Fruit fly (Drosophila melanogaster) whole organism, prepupa: ENCODE data around the gene CG14174.
A peak's percentile ranks its signal among the peaks of the same experiment; 100 is the strongest.

Experiments used
- Blimp-1 ChIP-seq: fragments of 200-800 bp; sonication (Bioruptor generic); optimal IDR thresholded peaks from 3 replicates; lab custom pipeline; 2017; ENCODE audit warnings: missing biosample characterization, missing genetic modification characterization, mild to moderate bottlenecking, moderate library complexity, missing genetic modification reagents
- CG11294 ChIP-seq: fragments of 200-800 bp; sonication (Bioruptor generic); IDR thresholded peaks from 2 replicates; pipeline ENCODE4 v1.3.6; 2022; ENCODE audit warnings: missing biosample characterization, missing genetic modification characterization
- CG15336 ChIP-seq: fragments of 200-800 bp; sonication (Bioruptor generic); IDR thresholded peaks from 2 replicates; pipeline ENCODE4 v1.3.6; 2022; ENCODE audit warnings: missing biosample characterization, missing genetic modification characterization
- CG1621 ChIP-seq: fragments of 200-800 bp; sonication (Bioruptor generic); optimal IDR thresholded peaks from 3 replicates; lab custom pipeline; 2018; ENCODE audit warnings: missing biosample characterization, mild to moderate bottlenecking, missing genetic modification characterization
- CG16779 ChIP-seq: fragments of 200-800 bp; sonication (Bioruptor generic); optimal IDR thresholded peaks from 3 replicates; lab custom pipeline; 2017; ENCODE audit warnings: missing biosample characterization, mild to moderate bottlenecking, missing genetic modification characterization
- CG3032 ChIP-seq: fragments of 200-800 bp; optimal IDR thresholded peaks from 2 replicates; lab custom pipeline; 2019; ENCODE audit warnings: missing biosample characterization, mild to moderate bottlenecking, missing genetic modification characterization, moderate library complexity
- CG31627 ChIP-seq: fragments of 200-800 bp; sonication (Bioruptor generic); optimal IDR thresholded peaks from 3 replicates; lab custom pipeline; 2016; ENCODE audit warnings: missing biosample characterization, missing genetic modification characterization
- CG32006 ChIP-seq: fragments of 200-800 bp; sonication (Bioruptor generic); optimal IDR thresholded peaks from 3 replicates; lab custom pipeline; 2017; ENCODE audit warnings: missing biosample characterization, mild to moderate bottlenecking, missing genetic modification characterization
- CG34406 ChIP-seq: fragments of 200-800 bp; sonication (Bioruptor generic); optimal IDR thresholded peaks from 3 replicates; lab custom pipeline; 2016; ENCODE audit warnings: missing biosample characterization, missing genetic modification characterization
- CG3919 ChIP-seq: fragments of 200-800 bp; sonication (Bioruptor generic); optimal IDR thresholded peaks from 3 replicates; lab custom pipeline; 2016; ENCODE audit warnings: missing biosample characterization, missing genetic modification characterization
- CG4318 ChIP-seq: fragments of 200-800 bp; sonication (Bioruptor generic); optimal IDR thresholded peaks from 3 replicates; lab custom pipeline; 2017; ENCODE audit warnings: missing biosample characterization, mild to moderate bottlenecking, missing genetic modification characterization
- CG6163 ChIP-seq: fragments of 200-800 bp; sonication (Bioruptor generic); IDR thresholded peaks from 3 replicates; pipeline ENCODE4 v1.3.6; 2022; ENCODE audit warnings: missing biosample characterization, missing genetic modification characterization
- CG6276 ChIP-seq: fragments of 200-800 bp; sonication (Bioruptor generic); optimal IDR thresholded peaks from 2 replicates; lab custom pipeline; 2017; ENCODE audit warnings: missing biosample characterization, mild to moderate bottlenecking, missing genetic modification characterization
- CG6792 ChIP-seq: fragments of 200-800 bp; sonication (Bioruptor generic); optimal IDR thresholded peaks from 3 replicates; lab custom pipeline; 2016; ENCODE audit warnings: missing biosample characterization, missing genetic modification characterization
- CG6808 ChIP-seq: fragments of 200-800 bp; sonication (Bioruptor generic); optimal IDR thresholded peaks from 3 replicates; lab custom pipeline; 2017; ENCODE audit warnings: missing biosample characterization, missing genetic modification characterization, mild to moderate bottlenecking, moderate library complexity, missing genetic modification reagents
- CG6854 ChIP-seq: fragments of 200-800 bp; sonication (Bioruptor generic); optimal IDR thresholded peaks from 2 replicates; lab custom pipeline; 2017; ENCODE audit warnings: missing biosample characterization, mild to moderate bottlenecking, missing genetic modification characterization
- CG7368 ChIP-seq: fragments of 200-800 bp; sonication (Bioruptor generic); optimal IDR thresholded peaks from 3 replicates; lab custom pipeline; 2016; ENCODE audit warnings: missing biosample characterization, missing genetic modification characterization
- CG8119 ChIP-seq: fragments of 200-800 bp; sonication (Bioruptor generic); IDR thresholded peaks from 3 replicates; pipeline ENCODE4 v1.3.6; 2022; ENCODE audit warnings: missing biosample characterization, missing genetic modification characterization
- CG8319 ChIP-seq: fragments of 200-800 bp; sonication (Bioruptor generic); optimal IDR thresholded peaks from 3 replicates; lab custom pipeline; 2016; ENCODE audit warnings: missing biosample characterization, missing genetic modification characterization
- CG8632 ChIP-seq: fragments of 200-800 bp; sonication (Bioruptor generic); optimal IDR thresholded peaks from 3 replicates; lab custom pipeline; 2016; ENCODE audit warnings: missing biosample characterization, missing genetic modification characterization
- CG9139 ChIP-seq: fragments of 200-800 bp; sonication (Bioruptor generic); optimal IDR thresholded peaks from 3 replicates; lab custom pipeline; 2017; ENCODE audit warnings: missing biosample characterization, mild to moderate bottlenecking, missing genetic modification characterization
- Eip75B ChIP-seq: fragments of 200-800 bp; sonication (Bioruptor generic); optimal IDR thresholded peaks from 3 replicates; lab custom pipeline; 2016; ENCODE audit warnings: missing biosample characterization, missing genetic modification characterization
- Eip78C ChIP-seq: fragments of 200-800 bp; sonication (Bioruptor generic); peaks from one replicate; lab custom pipeline; 2016; ENCODE audit warnings: missing biosample characterization, missing genetic modification characterization
- Eip93F ChIP-seq: fragments of 200-800 bp; sonication (Bioruptor generic); optimal IDR thresholded peaks from 2 replicates; lab custom pipeline; 2016; ENCODE audit warnings: missing biosample characterization, mild to moderate bottlenecking, missing genetic modification characterization
- Ets21C ChIP-seq: fragments of 200-800 bp; sonication (Bioruptor generic); optimal IDR thresholded peaks from 3 replicates; lab custom pipeline; 2016; ENCODE audit warnings: missing biosample characterization, missing genetic modification characterization
- Ets96B ChIP-seq: fragments of 200-800 bp; optimal IDR thresholded peaks from 2 replicates; lab custom pipeline; 2019; ENCODE audit warnings: missing biosample characterization, mild to moderate bottlenecking, missing genetic modification characterization, moderate library complexity
- Gug ChIP-seq: fragments of 200-800 bp; sonication (Bioruptor generic); IDR thresholded peaks from 2 replicates; pipeline ENCODE4 v1.3.6; 2022; ENCODE audit warnings: missing biosample characterization, missing genetic modification characterization
- Hr38 ChIP-seq: sonication (Bioruptor generic); optimal IDR thresholded peaks from 2 replicates; lab custom pipeline; 2016; ENCODE audit warnings: missing biosample characterization, missing genetic modification characterization
- Hr39 ChIP-seq: fragments of 200-800 bp; sonication (Bioruptor generic); optimal IDR thresholded peaks from 2 replicates; lab custom pipeline; 2016; ENCODE audit warnings: missing biosample characterization, missing genetic modification characterization
- Hr4 ChIP-seq: fragments of 200-800 bp; sonication (Bioruptor generic); optimal IDR thresholded peaks from 3 replicates; lab custom pipeline; 2016; ENCODE audit warnings: missing biosample characterization, missing genetic modification characterization
- Lpt ChIP-seq: fragments of 200-800 bp; sonication (Bioruptor generic); optimal IDR thresholded peaks from 3 replicates; lab custom pipeline; 2016; ENCODE audit warnings: missing biosample characterization, missing genetic modification characterization
- OdsH ChIP-seq: fragments of 200-800 bp; sonication (Bioruptor generic); optimal IDR thresholded peaks from 3 replicates; lab custom pipeline; 2016; ENCODE audit warnings: missing biosample characterization, missing genetic modification characterization
- Sox102F ChIP-seq: fragments of 200-800 bp; sonication (Bioruptor generic); optimal IDR thresholded peaks from 2 replicates; lab custom pipeline; 2016; ENCODE audit warnings: missing biosample characterization, mild to moderate bottlenecking, missing genetic modification characterization
- Sox15 ChIP-seq: fragments of 200-800 bp; sonication (Bioruptor generic); optimal IDR thresholded peaks from 3 replicates; lab custom pipeline; 2016; ENCODE audit warnings: missing biosample characterization, missing genetic modification characterization
- achi ChIP-seq: fragments of 200-800 bp; sonication (Bioruptor generic); optimal IDR thresholded peaks from 3 replicates; lab custom pipeline; 2016; ENCODE audit warnings: missing biosample characterization, missing genetic modification characterization
- cyc ChIP-seq: fragments of 200-800 bp; sonication (Bioruptor generic); optimal IDR thresholded peaks from 3 replicates; lab custom pipeline; 2016; ENCODE audit warnings: missing biosample characterization, missing genetic modification characterization
- dac ChIP-seq: fragments of 200-800 bp; sonication (Bioruptor generic); optimal IDR thresholded peaks from 2 replicates; lab custom pipeline; 2017; ENCODE audit warnings: missing biosample characterization, mild to moderate bottlenecking, missing genetic modification characterization
- eg ChIP-seq: fragments of 200-800 bp; sonication (Bioruptor generic); IDR thresholded peaks from 3 replicates; pipeline ENCODE4 v1.3.6; 2022; ENCODE audit warnings: missing biosample characterization, missing genetic modification characterization
- fd59A ChIP-seq: fragments of 200-800 bp; sonication (Bioruptor generic); optimal IDR thresholded peaks from 2 replicates; lab custom pipeline; 2017; ENCODE audit warnings: missing biosample characterization, mild to moderate bottlenecking, missing genetic modification characterization, missing genetic modification reagents
- fd85E ChIP-seq: fragments of 200-800 bp; sonication (Bioruptor generic); optimal IDR thresholded peaks from 3 replicates; lab custom pipeline; 2016; ENCODE audit warnings: missing biosample characterization, missing genetic modification characterization
- fkh ChIP-seq: fragments of 200-800 bp; sonication (Bioruptor generic); optimal IDR thresholded peaks from 3 replicates; lab custom pipeline; 2017; ENCODE audit warnings: missing biosample characterization, mild to moderate bottlenecking, missing genetic modification characterization, moderate library complexity
- lz ChIP-seq: fragments of 200-800 bp; sonication (Bioruptor generic); optimal IDR thresholded peaks from 3 replicates; lab custom pipeline; 2016; ENCODE audit warnings: missing biosample characterization, missing genetic modification characterization
- net ChIP-seq: fragments of 200-800 bp; sonication (Bioruptor generic); optimal IDR thresholded peaks from 3 replicates; lab custom pipeline; 2016; ENCODE audit warnings: missing biosample characterization, missing genetic modification characterization
- pdm3 ChIP-seq: fragments of 200-800 bp; sonication (Bioruptor generic); optimal IDR thresholded peaks from 3 replicates; lab custom pipeline; 2016; ENCODE audit warnings: missing biosample characterization, missing genetic modification characterization
- salr ChIP-seq, 2 experiments: fragments of 200-800 bp; sonication (Bioruptor generic); optimal IDR thresholded peaks; 3 replicates each; lab custom pipeline; 2016 to 2018; ENCODE audit warnings: missing biosample characterization in 2 of 2, missing genetic modification characterization in 2 of 2, mild to moderate bottlenecking in 1 of 2
- spab ChIP-seq: fragments of 200-800 bp; sonication (Bioruptor generic); optimal IDR thresholded peaks from 2 replicates; lab custom pipeline; 2017; ENCODE audit warnings: missing biosample characterization, mild to moderate bottlenecking, missing genetic modification characterization, missing genetic modification reagents
- ss ChIP-seq, 2 experiments: fragments of 200-800 bp; sonication (Bioruptor generic); optimal IDR thresholded peaks; 2 replicates in 1 of 2; 3 replicates in 1 of 2; lab custom pipeline; 2017 to 2018; ENCODE audit warnings: mild to moderate bottlenecking in 2 of 2, missing biosample characterization in 2 of 2, missing genetic modification characterization in 2 of 2, moderate library complexity in 1 of 2
- topi ChIP-seq: fragments of 200-800 bp; sonication (Bioruptor generic); optimal IDR thresholded peaks from 3 replicates; lab custom pipeline; 2016; ENCODE audit warnings: missing biosample characterization, missing genetic modification characterization
- vri ChIP-seq: fragments of 200-800 bp; sonication (Bioruptor generic); optimal IDR thresholded peaks from 3 replicates; lab custom pipeline; 2016; ENCODE audit warnings: missing biosample characterization, mild to moderate bottlenecking, missing genetic modification characterization

The CG14174 gene

dm6 chr3L:9695242-9695641 is 23.9 kb upstream of the CG14174 start:
- TF ChIP-seq CG1621 (tag; lab: Kevin White, UChicago) (no peak), CG15336 (GFP tag; lab: Robert Waterston, UW) (no peak), Ets96B (tag; lab: Kevin White, UChicago) (no peak), CG6854 (GFP tag; lab: Kevin White, UChicago) (peak; percentile 21), spab (GFP tag; lab: Kevin White, UChicago) (no peak), CG3919 (GFP tag; lab: Kevin White, UChicago) (no peak), CG32006 (no peak), CG8632 (GFP tag; lab: Kevin White, UChicago) (no peak), CG9139 (GFP tag; lab: Kevin White, UChicago) (no peak), CG6808 (GFP tag; lab: Kevin White, UChicago) (peak; percentile 29), eg (GFP tag; lab: Robert Waterston, UW) (peak; percentile 7; the same call in 1 of the 3 replicates), Eip75B (GFP tag; lab: Kevin White, UChicago) (no peak), Hr38 (no peak), Hr4 (GFP tag; lab: Kevin White, UChicago) (no peak)

- TF ChIP-seq CG31627 (GFP tag; lab: Kevin White, UChicago) (no peak), net (GFP tag; lab: Kevin White, UChicago) (peak; percentile 18), Hr38 (no peak), CG9139 (GFP tag; lab: Kevin White, UChicago) (no peak), lz (GFP tag; lab: Kevin White, UChicago) (peak; percentile 39), Eip78C (GFP tag; lab: Kevin White, UChicago) (peak; percentile 77), CG7368 (GFP tag; lab: Kevin White, UChicago) (no peak), Hr4 (GFP tag; lab: Kevin White, UChicago) (peak; percentile 71), CG8632 (GFP tag; lab: Kevin White, UChicago) (no peak), pdm3 (GFP tag; lab: Kevin White, UChicago) (peak; percentile 16), CG11294 (GFP tag; lab: Robert Waterston, UW) (no peak), Lpt (GFP tag; lab: Kevin White, UChicago) (no peak), dac (GFP tag; lab: Kevin White, UChicago) (no peak), CG6163 (GFP tag; lab: Robert Waterston, UW) (0 out of 3 replicates have a peak, but pooled peaks have one; percentile 32), CG4318 (GFP tag; lab: Kevin White, UChicago) (peak; percentile 30), Blimp-1 (GFP tag; lab: Kevin White, UChicago) (no peak), CG6276 (GFP tag; lab: Kevin White, UChicago) (peak; percentile 22), Sox102F (GFP tag; lab: Kevin White, UChicago) (no peak), Eip93F (GFP tag; lab: Kevin White, UChicago) (no peak), Gug (GFP tag; lab: Robert Waterston, UW) (0 out of 2 replicates have a peak, but pooled peaks have one; percentile 23), CG6854 (GFP tag; lab: Kevin White, UChicago) (no peak), CG8319 (GFP tag; lab: Kevin White, UChicago) (peak; percentile 18), fd85E (GFP tag; lab: Kevin White, UChicago) (no peak), Ets21C (GFP tag; lab: Kevin White, UChicago) (no peak), vri (no peak), CG32006 (peak; percentile 72), CG3032 (peak; percentile 41), CG34406 (peak; percentile 33), CG6792 (GFP tag; lab: Kevin White, UChicago) (no peak), CG1621 (tag; lab: Kevin White, UChicago) (no peak), Sox15 (GFP tag; lab: Kevin White, UChicago) (no peak), OdsH (GFP tag; lab: Kevin White, UChicago) (peak; percentile 55), topi (GFP tag; lab: Kevin White, UChicago) (no peak), fd59A (GFP tag; lab: Kevin White, UChicago) (no peak), cyc (GFP tag; lab: Kevin White, UChicago) (no peak), fkh (GFP tag; lab: Kevin White, UChicago) (no peak), salr (GFP tag; optimal IDR thresholded peaks at IDR 0.05; lab: Kevin White, UChicago) (peak in 1 of 2 experiments; percentile 28), CG3919 (GFP tag; lab: Kevin White, UChicago) (no peak), CG8119 (GFP tag; lab: Robert Waterston, UW) (peak; percentile 45; the same call in 1 of the 3 replicates), Hr39 (GFP tag; lab: Kevin White, UChicago) (peak; percentile 2), Eip75B (GFP tag; lab: Kevin White, UChicago) (peak; percentile 21), CG15336 (GFP tag; lab: Robert Waterston, UW) (peak; percentile 34), achi (GFP tag; lab: Kevin White, UChicago) (peak; percentile 48), CG16779 (tag; lab: Kevin White, UChicago) (no peak), ss (GFP tag; optimal IDR thresholded peaks at IDR 0.05; lab: Kevin White, UChicago) (no peak)
These were observed 23.5 kb upstream of the CG14174 start for dm6 chr3L:9695647-9696046.
